Fruit fly (Drosophila melanogaster) whole organism, wandering third instar larva: ENCODE measurements around the gene CG1463.

Source experiments
- Abd-B ChIP-seq: fragments of >200 bp; optimal IDR thresholded peaks from 2 replicates; lab custom pipeline; 2017; ENCODE audit warnings: missing biosample characterization, missing genetic modification characterization
- CG9705 ChIP-seq: fragments of 200-800 bp; sonication (Bioruptor generic); optimal IDR thresholded peaks from 2 replicates; lab custom pipeline; 2018; ENCODE audit warnings: missing biosample characterization, mild to moderate bottlenecking, missing genetic modification characterization
- CrebA ChIP-seq: fragments of 200-800 bp; sonication (Bioruptor generic); optimal IDR thresholded peaks from 2 replicates; lab custom pipeline; 2016; ENCODE audit warnings: missing biosample characterization, mild to moderate bottlenecking, missing genetic modification characterization, borderline replicate concordance
- Dif ChIP-seq: fragments of 200-275, 200-300 bp; sonication (Bioruptor generic); optimal IDR thresholded peaks from 2 replicates; lab custom pipeline; 2018; ENCODE audit warnings: missing biosample characterization, missing genetic modification characterization; ENCODE audit not compliant: partially characterized antibody
- GATAd ChIP-seq: sonication (Bioruptor generic); optimal IDR thresholded peaks from 2 replicates; lab custom pipeline; 2016; ENCODE audit warnings: missing biosample characterization, missing genetic modification characterization
- HLH106 ChIP-seq: fragments of 200-800 bp; optimal IDR thresholded peaks from 3 replicates; lab custom pipeline; 2019; ENCODE audit warnings: missing biosample characterization, mild to moderate bottlenecking, missing genetic modification characterization, moderate library complexity
- Hnf4 ChIP-seq: fragments of 200-800 bp; sonication (Bioruptor generic); optimal IDR thresholded peaks from 2 replicates; lab custom pipeline; 2016; ENCODE audit warnings: missing biosample characterization, mild to moderate bottlenecking, missing genetic modification characterization
- Hr83 ChIP-seq: fragments of 200-300 bp; sonication (Bioruptor generic); optimal IDR thresholded peaks from 2 replicates; lab custom pipeline; 2016; ENCODE audit warnings: missing biosample characterization, mild to moderate bottlenecking, missing genetic modification characterization, moderate library complexity; ENCODE audit not compliant: poor library complexity, severe bottlenecking
- Jra ChIP-seq: sonication (Bioruptor generic); optimal IDR thresholded peaks from 2 replicates; lab custom pipeline; 2016; ENCODE audit warnings: missing biosample characterization, missing genetic modification characterization
- Mio ChIP-seq: sonication (Bioruptor generic); optimal IDR thresholded peaks from 2 replicates; lab custom pipeline; 2016; ENCODE audit warnings: missing biosample characterization, missing genetic modification characterization
- Myc ChIP-seq: fragments of >200 bp; optimal IDR thresholded peaks from 2 replicates; lab custom pipeline; 2017
- N ChIP-seq: fragments of >200 bp; optimal IDR thresholded peaks from 2 replicates; lab custom pipeline; 2018; ENCODE audit warnings: missing biosample characterization, missing external identifiers, missing genetic modification characterization
- OdsH ChIP-seq: fragments of 200-800 bp; sonication (Bioruptor generic); optimal IDR thresholded peaks from 2 replicates; lab custom pipeline; 2016; ENCODE audit warnings: missing biosample characterization, mild to moderate bottlenecking, missing genetic modification characterization
- Rel ChIP-seq, 2 experiments: fragments of 200-800 bp; sonication (Bioruptor generic) in 1 of 2; optimal IDR thresholded peaks; 2 replicates in 1 of 2; 3 replicates in 1 of 2; lab custom pipeline; 2016 to 2019; ENCODE audit warnings: mild to moderate bottlenecking in 2 of 2, missing biosample characterization in 2 of 2, missing genetic modification characterization in 2 of 2, moderate library complexity in 1 of 2
- Vsx2 ChIP-seq: fragments of 200-300, 225-300 bp; sonication (Bioruptor generic); optimal IDR thresholded peaks from 2 replicates; lab custom pipeline; 2018; ENCODE audit warnings: missing biosample characterization, missing genetic modification characterization; ENCODE audit not compliant: partially characterized antibody
- br ChIP-seq: fragments of 200-800 bp; sonication (Bioruptor generic); optimal IDR thresholded peaks from 2 replicates; lab custom pipeline; 2016; ENCODE audit warnings: missing biosample characterization, missing genetic modification characterization
- brk ChIP-seq: fragments of 200-800 bp; sonication (Bioruptor generic); optimal IDR thresholded peaks from 2 replicates; lab custom pipeline; 2016; ENCODE audit warnings: missing biosample characterization, mild to moderate bottlenecking, missing genetic modification characterization
- dl ChIP-seq, 2 experiments: fragments of 175-275, 200-275 bp in 1 of 2; fragments of 200-275 bp in 1 of 2; sonication (Bioruptor generic); optimal IDR thresholded peaks; lab custom pipeline; 2018; ENCODE audit warnings: mild to moderate bottlenecking in 2 of 2, missing biosample characterization in 2 of 2, missing genetic modification characterization in 2 of 2, moderate library complexity in 2 of 2; ENCODE audit not compliant: partially characterized antibody in 2 of 2, insufficient read depth in 1 of 2
- dmrt93B ChIP-seq: fragments of 200-800 bp; sonication (Bioruptor generic); optimal IDR thresholded peaks from 2 replicates; lab custom pipeline; 2018; ENCODE audit warnings: missing biosample characterization, mild to moderate bottlenecking, missing genetic modification characterization
- dsf ChIP-seq: sonication (Bioruptor generic); optimal IDR thresholded peaks from 2 replicates; lab custom pipeline; 2016; ENCODE audit warnings: missing biosample characterization, missing genetic modification characterization, borderline replicate concordance
- ey ChIP-seq: fragments of 200-800 bp; sonication (Bioruptor generic); optimal IDR thresholded peaks from 2 replicates; lab custom pipeline; 2016; ENCODE audit warnings: missing biosample characterization, missing genetic modification characterization
- fru ChIP-seq: fragments of 200-800 bp; sonication (Bioruptor generic); optimal IDR thresholded peaks from 3 replicates; lab custom pipeline; 2016; ENCODE audit warnings: missing biosample characterization, mild to moderate bottlenecking, missing genetic modification characterization
- h ChIP-seq: fragments of 200-800 bp; sonication (Bioruptor generic); optimal IDR thresholded peaks from 3 replicates; lab custom pipeline; 2016; ENCODE audit warnings: missing biosample characterization, mild to moderate bottlenecking, missing genetic modification characterization
- jim ChIP-seq: fragments of 175-275, 200-325 bp; sonication (Bioruptor generic); optimal IDR thresholded peaks from 2 replicates; lab custom pipeline; 2016; ENCODE audit warnings: missing biosample characterization, mild to moderate bottlenecking, missing genetic modification characterization
- lola ChIP-seq: fragments of >200 bp; optimal IDR thresholded peaks from 2 replicates; lab custom pipeline; 2017; ENCODE audit warnings: missing biosample characterization, missing genetic modification characterization
- pan ChIP-seq: fragments of >200 bp; optimal IDR thresholded peaks from 2 replicates; lab custom pipeline; 2017
- psq ChIP-seq: fragments of 200-800 bp; sonication (Bioruptor generic); optimal IDR thresholded peaks from 3 replicates; lab custom pipeline; 2017; ENCODE audit warnings: missing biosample characterization, mild to moderate bottlenecking, missing genetic modification characterization, moderate library complexity
- sage ChIP-seq: fragments of 200-800 bp; sonication (Bioruptor generic); optimal IDR thresholded peaks from 2 replicates; lab custom pipeline; 2016; ENCODE audit warnings: missing biosample characterization, mild to moderate bottlenecking, missing genetic modification characterization
- sv ChIP-seq: fragments of 200-800 bp; sonication (Bioruptor generic); optimal IDR thresholded peaks from 3 replicates; lab custom pipeline; 2016; ENCODE audit warnings: missing biosample characterization, missing genetic modification characterization
- tai ChIP-seq: sonication (Bioruptor generic); optimal IDR thresholded peaks from 2 replicates; lab custom pipeline; 2016; ENCODE audit warnings: missing biosample characterization, missing genetic modification characterization
- usp ChIP-seq: fragments of >200 bp; optimal IDR thresholded peaks from 2 replicates; lab custom pipeline; 2017; ENCODE audit warnings: missing biosample characterization, missing genetic modification characterization
- woc ChIP-seq: sonication (Bioruptor generic); optimal IDR thresholded peaks from 2 replicates; lab custom pipeline; 2016; ENCODE audit warnings: missing biosample characterization, mild to moderate bottlenecking, missing genetic modification characterization

Gene CG1463

DNA sequence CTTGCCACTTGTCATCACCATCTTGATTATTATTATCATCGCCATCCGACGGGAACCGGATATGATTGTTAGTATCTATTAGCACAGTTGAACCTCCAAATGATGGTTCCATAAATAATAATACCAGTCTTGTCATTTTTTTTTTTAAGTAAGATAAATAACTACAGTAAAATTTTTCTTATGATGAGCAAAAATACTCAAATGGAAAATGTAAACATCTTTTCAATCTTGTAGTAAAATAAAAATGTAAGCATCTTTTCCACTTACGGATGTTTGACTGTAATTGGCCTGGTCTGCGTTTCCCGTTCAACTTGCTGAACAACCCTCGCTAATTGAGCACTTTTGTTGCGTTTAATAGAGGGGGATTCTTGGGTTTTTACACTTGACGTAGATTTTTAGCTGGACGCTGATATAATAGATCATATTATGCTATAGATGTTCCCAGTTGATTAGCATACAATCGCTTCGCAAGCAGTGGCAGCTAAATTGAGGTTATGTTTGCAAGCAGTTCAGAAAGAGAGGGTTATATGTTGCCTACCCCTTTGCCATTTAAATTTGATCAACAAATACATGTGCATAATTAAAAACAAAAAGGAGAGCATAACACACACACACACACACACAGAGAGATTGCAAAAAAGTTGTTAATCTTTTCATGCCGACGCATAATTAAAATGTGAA, 14.3 kb upstream of the CG1463 start:
- TF ChIP-seq OdsH, result no peak
- TF ChIP-seq Vsx2 (GFP tag; lab: Kevin White, UChicago), result no peak
- no peak for TF ChIP-seq dsf
- no peak for TF ChIP-seq dl (GFP tag; optimal IDR thresholded peaks at IDR 0.05; lab: Kevin White, UChicago; ENCODE audit: insufficient read depth in 1 of 2, partially characterized antibody in 2 of 2)
- TF ChIP-seq br, result no peak
- no peak for TF ChIP-seq brk (GFP tag; lab: Kevin White, UChicago)
- no peak for TF ChIP-seq tai (GFP tag; lab: Kevin White, UChicago)
- TF ChIP-seq jim (GFP tag; lab: Kevin White, UChicago), result no peak
- TF ChIP-seq ey (GFP tag; lab: Kevin White, UChicago), result no peak
- TF ChIP-seq Jra (GFP tag; lab: Kevin White, UChicago), result no peak
- TF ChIP-seq pan, result no peak
- no peak for TF ChIP-seq Mio (GFP tag; lab: Kevin White, UChicago)
- no peak for TF ChIP-seq sage (GFP tag; lab: Kevin White, UChicago)
- TF ChIP-seq lola (GFP tag; lab: Kevin White, UChicago), result no peak
- no peak for TF ChIP-seq usp (GFP tag; lab: Kevin White, UChicago)
- no peak for TF ChIP-seq psq (GFP tag; lab: Kevin White, UChicago)
- TF ChIP-seq, all 38 proteins: peak for 0

dm6 chrX:12623992-12624391, 12.5 kb upstream of the CG1463 start, which contains the start of gene CG15728:
Gene CG15728 (plus strand): TSS chrX:12624292.
- TF ChIP-seq Mio (GFP tag; lab: Kevin White, UChicago) (no peak), N (GFP tag; lab: Kevin White, UChicago) (no peak), sv (GFP tag; lab: Kevin White, UChicago) (no peak)

dm6 chrX:12621640-12622039, 10.2 kb upstream of the CG1463 start:
- no peak for TF ChIP-seq Dif (GFP tag; lab: Kevin White, UChicago)
- TF ChIP-seq GATAd (GFP tag; lab: Kevin White, UChicago), result no peak
- no peak for TF ChIP-seq woc (GFP tag; lab: Kevin White, UChicago)
- no peak for TF ChIP-seq Hnf4 (GFP tag; lab: Kevin White, UChicago)
- TF ChIP-seq Vsx2 (GFP tag; lab: Kevin White, UChicago), result no peak
- TF ChIP-seq CrebA (GFP tag; lab: Kevin White, UChicago), result no peak
- no peak for TF ChIP-seq Hr83
- TF ChIP-seq CG9705 (GFP tag; lab: Kevin White, UChicago), result no peak
- no peak for TF ChIP-seq fru
- TF ChIP-seq br, result no peak
- TF ChIP-seq Rel (GFP tag; optimal IDR thresholded peaks at IDR 0.05; lab: Kevin White, UChicago), result no peak
- TF ChIP-seq Rel (tag; optimal IDR thresholded peaks at IDR 0.05; lab: Kevin White, UChicago), result no peak
- TF ChIP-seq brk (GFP tag; lab: Kevin White, UChicago), result no peak
- TF ChIP-seq dsf, result no peak
- no peak for TF ChIP-seq dmrt93B (GFP tag; lab: Kevin White, UChicago)
- no peak for TF ChIP-seq Abd-B (GFP tag; lab: Kevin White, UChicago)
- TF ChIP-seq h, result no peak
- no peak for TF ChIP-seq sv (GFP tag; lab: Kevin White, UChicago)
- TF ChIP-seq Myc (lab: Kevin White, UChicago), result no peak
- no peak for TF ChIP-seq usp (GFP tag; lab: Kevin White, UChicago)
- TF ChIP-seq HLH106 (tag; lab: Kevin White, UChicago), result no peak

DNA sequence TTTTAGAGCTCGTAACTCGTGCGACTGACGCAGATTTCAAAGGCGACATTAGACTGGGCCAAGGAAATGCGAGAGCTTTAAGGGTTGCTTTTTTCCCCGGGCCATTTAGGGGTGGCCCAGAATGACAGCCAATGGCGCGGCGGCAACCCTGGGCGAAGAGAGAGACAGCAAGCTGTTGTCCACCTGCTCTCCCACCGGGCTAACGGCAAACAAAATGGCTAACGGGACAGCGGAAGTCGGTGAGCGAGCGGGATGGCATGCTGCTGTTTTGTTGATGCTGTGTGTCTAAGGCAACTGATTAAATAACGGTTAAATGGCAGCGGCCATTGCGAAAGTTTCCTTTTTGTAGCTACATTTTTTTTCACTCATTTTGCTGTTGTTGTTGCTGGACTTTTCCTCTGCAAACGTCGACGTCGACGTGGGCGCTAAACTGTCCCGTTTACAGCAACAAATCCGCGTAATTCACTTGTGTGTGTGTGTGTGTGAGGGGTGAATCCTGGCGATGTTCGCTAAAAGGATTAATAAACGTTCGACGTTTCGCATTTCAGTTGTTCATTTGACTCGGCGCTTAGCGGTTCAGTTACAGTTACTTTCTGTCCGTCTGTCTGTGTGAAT, 4.4 kb upstream of the CG1463 start, which contains the start of gene CG11085:
Gene CG11085, plus strand, starts transcription at position 565 of the 615 bp plus-strand sequence.
- TF ChIP-seq dl (GFP tag; optimal IDR thresholded peaks at IDR 0.05; lab: Kevin White, UChicago; ENCODE audit: insufficient read depth in 1 of 2, partially characterized antibody in 2 of 2), result no peak
